Worm (Caenorhabditis elegans) whole organism, young adult: ENCODE measurements around the gene Y116A8A.6.

Source experiments
- die-1 ChIP-seq: sonication (generic microtip); optimal IDR thresholded peaks from 2 replicates; lab custom pipeline; 2016; ENCODE audit warnings: missing genotype, mild to moderate bottlenecking, missing genetic modification characterization, missing compliant biosample characterization
- snpc-4 ChIP-seq, 5 experiments: fragments of 150-350 bp in 1 of 5; sonication (generic microtip) in 4 of 5; optimal IDR thresholded peaks; 2 replicates each; lab custom pipeline; 2014 to 2018; ENCODE audit warnings: missing genetic modification characterization in 5 of 5, missing biosample characterization in 3 of 5, antibody characterized with exemption in 2 of 5, mild to moderate bottlenecking in 2 of 5, missing compliant biosample characterization in 2 of 5, missing genotype in 2 of 5, moderate library complexity in 2 of 5, missing genetic modification reagents in 1 of 5

- TF ChIP-seq snpc-4 (GFP tag; optimal IDR thresholded peaks at IDR 0.05; lab: Kevin White, UChicago) (no peak), snpc-4 (tag; optimal IDR thresholded peaks at IDR 0.05; lab: Kevin White, UChicago) (no peak), die-1 (tag; lab: Kevin White, UChicago) (no peak)
These were observed 6.1 kb downstream of the Y116A8A.6 start, which contains the start of gene Y116A8A.4 for ce11 chrIV:16822529-16822928.
